Worm (Caenorhabditis elegans) whole organism, mixed stage, embryonic: ENCODE measurements around the gene F36D3.8.

Experiments
- blmp-1 ChIP-seq: fragments of 150-350 bp; optimal IDR thresholded peaks from 2 replicates; lab custom pipeline; 2014; ENCODE audit warnings: missing biosample characterization, missing genetic modification characterization
- ces-1 ChIP-seq: fragments of 150-350 bp; optimal IDR thresholded peaks from 2 replicates; lab custom pipeline; 2014; ENCODE audit warnings: missing biosample characterization, missing genetic modification reagents, missing genetic modification characterization
- cnd-1 ChIP-seq: fragments of 200-800 bp; sonication (Bioruptor generic); optimal IDR thresholded peaks from 2 replicates; lab custom pipeline; 2018; ENCODE audit warnings: mild to moderate bottlenecking, missing genetic modification characterization, missing compliant biosample characterization
- lin-13 ChIP-seq: fragments of 150-350 bp; optimal IDR thresholded peaks from 2 replicates; lab custom pipeline; 2014; ENCODE audit warnings: missing biosample characterization, missing genetic modification characterization
- lsy-2 ChIP-seq: fragments of 150-350 bp; optimal IDR thresholded peaks from 2 replicates; lab custom pipeline; 2014; ENCODE audit warnings: missing biosample characterization, missing genetic modification characterization
- nhr-12 ChIP-seq: fragments of 150-350 bp; optimal IDR thresholded peaks from 2 replicates; lab custom pipeline; 2014; ENCODE audit warnings: missing biosample characterization, missing genetic modification characterization
- nhr-2 ChIP-seq: fragments of 150-350 bp; optimal IDR thresholded peaks from 2 replicates; lab custom pipeline; 2014; ENCODE audit warnings: missing biosample characterization, missing genetic modification characterization
- nhr-237 ChIP-seq: fragments of 150-350 bp; optimal IDR thresholded peaks from 2 replicates; lab custom pipeline; 2014; ENCODE audit warnings: missing biosample characterization, missing genetic modification characterization
- nhr-28 ChIP-seq: fragments of 150-350 bp; optimal IDR thresholded peaks from 2 replicates; lab custom pipeline; 2014; ENCODE audit warnings: missing biosample characterization, missing genetic modification characterization
- nhr-76 ChIP-seq: sonication (generic microtip); optimal IDR thresholded peaks from 2 replicates; lab custom pipeline; 2017; ENCODE audit warnings: missing biosample characterization, missing genetic modification characterization
- pha-4 ChIP-seq: fragments of 150-350 bp; optimal IDR thresholded peaks from 2 replicates; lab custom pipeline; 2018; ENCODE audit warnings: missing biosample characterization, missing genetic modification reagents, missing genetic modification characterization
- snpc-4 ChIP-seq: fragments of 150-350 bp; optimal IDR thresholded peaks from 2 replicates; lab custom pipeline; 2014; ENCODE audit warnings: missing biosample characterization, missing genetic modification characterization
- unc-62 ChIP-seq: fragments of 150-350 bp; optimal IDR thresholded peaks from 2 replicates; lab custom pipeline; 2014; ENCODE audit warnings: missing biosample characterization, missing genetic modification reagents, missing genetic modification characterization

DNA sequence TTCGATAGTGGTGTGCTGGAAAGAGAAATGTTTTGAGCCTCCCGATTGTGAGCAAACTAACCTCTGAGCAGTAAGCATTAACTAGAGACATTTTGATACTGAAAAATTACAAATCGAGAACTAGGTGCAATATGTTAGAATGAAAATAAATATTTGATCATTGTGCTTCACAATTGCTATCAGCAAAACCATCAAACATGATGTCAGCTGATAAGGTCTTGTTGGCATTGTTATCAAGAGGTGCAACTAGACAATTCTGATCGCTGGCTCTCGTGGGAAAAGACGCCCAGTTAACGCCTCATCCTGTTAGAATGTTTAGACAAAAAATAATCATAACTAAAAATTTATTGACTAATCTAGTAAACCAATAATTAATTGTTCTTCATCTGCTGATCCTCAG, 32.6 kb upstream of the F36D3.8 start, which contains the start of gene comt-2:
- TF ChIP-seq blmp-1: no peak
- no peak for TF ChIP-seq nhr-12 (tag; lab: Kevin White, UChicago)
- no peak for TF ChIP-seq cnd-1
- no peak for TF ChIP-seq snpc-4 (tag; lab: Kevin White, UChicago)
- TF ChIP-seq nhr-237 (tag; lab: Kevin White, UChicago): no peak
- no peak for TF ChIP-seq unc-62 (GFP tag; lab: Kevin White, UChicago)
- no peak for TF ChIP-seq pha-4 (tag; lab: Kevin White, UChicago)
- no peak for TF ChIP-seq nhr-28 (tag; lab: Kevin White, UChicago)
- no peak for TF ChIP-seq nhr-76 (tag; lab: Kevin White, UChicago)
- no peak for TF ChIP-seq lsy-2 (tag; lab: Kevin White, UChicago)
- TF ChIP-seq lin-13: no peak
- TF ChIP-seq nhr-2 (tag; lab: Kevin White, UChicago): no peak
- TF ChIP-seq ces-1 (GFP tag; lab: Kevin White, UChicago): no peak
